Fruit fly (Drosophila melanogaster) whole organism, prepupa: ENCODE measurements around the gene CG14286.
A peak's percentile ranks its signal among the peaks of the same experiment; 100 is the strongest.

Source experiments
- CG10631 ChIP-seq: fragments of 200-800 bp; sonication (Bioruptor generic); optimal IDR thresholded peaks from 2 replicates; lab custom pipeline; 2016; ENCODE audit warnings: missing biosample characterization, missing genetic modification characterization
- CG11902 ChIP-seq: fragments of 200-800 bp; sonication (Bioruptor generic); optimal IDR thresholded peaks from 3 replicates; lab custom pipeline; 2016; ENCODE audit warnings: missing biosample characterization, missing genetic modification characterization
- CG15336 ChIP-seq: fragments of 200-800 bp; sonication (Bioruptor generic); IDR thresholded peaks from 2 replicates; pipeline ENCODE4 v1.3.6; 2022; ENCODE audit warnings: missing biosample characterization, missing genetic modification characterization
- CG3032 ChIP-seq: fragments of 200-800 bp; optimal IDR thresholded peaks from 2 replicates; lab custom pipeline; 2019; ENCODE audit warnings: missing biosample characterization, mild to moderate bottlenecking, missing genetic modification characterization, moderate library complexity
- CG31627 ChIP-seq: fragments of 200-800 bp; sonication (Bioruptor generic); optimal IDR thresholded peaks from 3 replicates; lab custom pipeline; 2016; ENCODE audit warnings: missing biosample characterization, missing genetic modification characterization
- CG32006 ChIP-seq: fragments of 200-800 bp; sonication (Bioruptor generic); optimal IDR thresholded peaks from 3 replicates; lab custom pipeline; 2017; ENCODE audit warnings: missing biosample characterization, mild to moderate bottlenecking, missing genetic modification characterization
- CG34406 ChIP-seq: fragments of 200-800 bp; sonication (Bioruptor generic); optimal IDR thresholded peaks from 3 replicates; lab custom pipeline; 2016; ENCODE audit warnings: missing biosample characterization, missing genetic modification characterization
- CG3919 ChIP-seq: fragments of 200-800 bp; sonication (Bioruptor generic); optimal IDR thresholded peaks from 3 replicates; lab custom pipeline; 2016; ENCODE audit warnings: missing biosample characterization, missing genetic modification characterization
- CG4318 ChIP-seq: fragments of 200-800 bp; sonication (Bioruptor generic); optimal IDR thresholded peaks from 3 replicates; lab custom pipeline; 2017; ENCODE audit warnings: missing biosample characterization, mild to moderate bottlenecking, missing genetic modification characterization
- CG6163 ChIP-seq: fragments of 200-800 bp; sonication (Bioruptor generic); IDR thresholded peaks from 3 replicates; pipeline ENCODE4 v1.3.6; 2022; ENCODE audit warnings: missing biosample characterization, missing genetic modification characterization
- CG6792 ChIP-seq: fragments of 200-800 bp; sonication (Bioruptor generic); optimal IDR thresholded peaks from 3 replicates; lab custom pipeline; 2016; ENCODE audit warnings: missing biosample characterization, missing genetic modification characterization
- CG6854 ChIP-seq: fragments of 200-800 bp; sonication (Bioruptor generic); optimal IDR thresholded peaks from 2 replicates; lab custom pipeline; 2017; ENCODE audit warnings: missing biosample characterization, mild to moderate bottlenecking, missing genetic modification characterization
- CG7368 ChIP-seq: fragments of 200-800 bp; sonication (Bioruptor generic); optimal IDR thresholded peaks from 3 replicates; lab custom pipeline; 2016; ENCODE audit warnings: missing biosample characterization, missing genetic modification characterization
- CG8119 ChIP-seq: fragments of 200-800 bp; sonication (Bioruptor generic); IDR thresholded peaks from 3 replicates; pipeline ENCODE4 v1.3.6; 2022; ENCODE audit warnings: missing biosample characterization, missing genetic modification characterization
- CG9139 ChIP-seq: fragments of 200-800 bp; sonication (Bioruptor generic); optimal IDR thresholded peaks from 3 replicates; lab custom pipeline; 2017; ENCODE audit warnings: missing biosample characterization, mild to moderate bottlenecking, missing genetic modification characterization
- Eip75B ChIP-seq: fragments of 200-800 bp; sonication (Bioruptor generic); optimal IDR thresholded peaks from 3 replicates; lab custom pipeline; 2016; ENCODE audit warnings: missing biosample characterization, missing genetic modification characterization
- Eip78C ChIP-seq: fragments of 200-800 bp; sonication (Bioruptor generic); peaks from one replicate; lab custom pipeline; 2016; ENCODE audit warnings: missing biosample characterization, missing genetic modification characterization
- Eip93F ChIP-seq: fragments of 200-800 bp; sonication (Bioruptor generic); optimal IDR thresholded peaks from 2 replicates; lab custom pipeline; 2016; ENCODE audit warnings: missing biosample characterization, mild to moderate bottlenecking, missing genetic modification characterization
- Ets21C ChIP-seq: fragments of 200-800 bp; sonication (Bioruptor generic); optimal IDR thresholded peaks from 3 replicates; lab custom pipeline; 2016; ENCODE audit warnings: missing biosample characterization, missing genetic modification characterization
- Gug ChIP-seq: fragments of 200-800 bp; sonication (Bioruptor generic); IDR thresholded peaks from 2 replicates; pipeline ENCODE4 v1.3.6; 2022; ENCODE audit warnings: missing biosample characterization, missing genetic modification characterization
- Hr38 ChIP-seq: sonication (Bioruptor generic); optimal IDR thresholded peaks from 2 replicates; lab custom pipeline; 2016; ENCODE audit warnings: missing biosample characterization, missing genetic modification characterization
- Hr39 ChIP-seq: fragments of 200-800 bp; sonication (Bioruptor generic); optimal IDR thresholded peaks from 2 replicates; lab custom pipeline; 2016; ENCODE audit warnings: missing biosample characterization, missing genetic modification characterization
- Hr4 ChIP-seq: fragments of 200-800 bp; sonication (Bioruptor generic); optimal IDR thresholded peaks from 3 replicates; lab custom pipeline; 2016; ENCODE audit warnings: missing biosample characterization, missing genetic modification characterization
- Lpt ChIP-seq: fragments of 200-800 bp; sonication (Bioruptor generic); optimal IDR thresholded peaks from 3 replicates; lab custom pipeline; 2016; ENCODE audit warnings: missing biosample characterization, missing genetic modification characterization
- Smox ChIP-seq: fragments of 200-800 bp; sonication (Bioruptor generic); optimal IDR thresholded peaks from 3 replicates; lab custom pipeline; 2016; ENCODE audit warnings: missing biosample characterization, missing genetic modification characterization
- Sox102F ChIP-seq: fragments of 200-800 bp; sonication (Bioruptor generic); optimal IDR thresholded peaks from 2 replicates; lab custom pipeline; 2016; ENCODE audit warnings: missing biosample characterization, mild to moderate bottlenecking, missing genetic modification characterization
- Sox15 ChIP-seq: fragments of 200-800 bp; sonication (Bioruptor generic); optimal IDR thresholded peaks from 3 replicates; lab custom pipeline; 2016; ENCODE audit warnings: missing biosample characterization, missing genetic modification characterization
- achi ChIP-seq: fragments of 200-800 bp; sonication (Bioruptor generic); optimal IDR thresholded peaks from 3 replicates; lab custom pipeline; 2016; ENCODE audit warnings: missing biosample characterization, missing genetic modification characterization
- acj6 ChIP-seq: fragments of 200-800 bp; sonication (Bioruptor generic); optimal IDR thresholded peaks from 3 replicates; lab custom pipeline; 2016; ENCODE audit warnings: missing biosample characterization, missing genetic modification characterization
- cyc ChIP-seq: fragments of 200-800 bp; sonication (Bioruptor generic); optimal IDR thresholded peaks from 3 replicates; lab custom pipeline; 2016; ENCODE audit warnings: missing biosample characterization, missing genetic modification characterization
- dac ChIP-seq: fragments of 200-800 bp; sonication (Bioruptor generic); optimal IDR thresholded peaks from 2 replicates; lab custom pipeline; 2017; ENCODE audit warnings: missing biosample characterization, mild to moderate bottlenecking, missing genetic modification characterization
- dsx ChIP-seq: fragments of 200-800 bp; optimal IDR thresholded peaks from 3 replicates; lab custom pipeline; 2019; ENCODE audit warnings: missing biosample characterization, mild to moderate bottlenecking, missing genetic modification characterization, moderate library complexity; ENCODE audit not compliant: poor library complexity, severe bottlenecking
- fd59A ChIP-seq: fragments of 200-800 bp; sonication (Bioruptor generic); optimal IDR thresholded peaks from 2 replicates; lab custom pipeline; 2017; ENCODE audit warnings: missing biosample characterization, mild to moderate bottlenecking, missing genetic modification characterization, missing genetic modification reagents
- fd85E ChIP-seq: fragments of 200-800 bp; sonication (Bioruptor generic); optimal IDR thresholded peaks from 3 replicates; lab custom pipeline; 2016; ENCODE audit warnings: missing biosample characterization, missing genetic modification characterization
- fkh ChIP-seq: fragments of 200-800 bp; sonication (Bioruptor generic); optimal IDR thresholded peaks from 3 replicates; lab custom pipeline; 2017; ENCODE audit warnings: missing biosample characterization, mild to moderate bottlenecking, missing genetic modification characterization, moderate library complexity
- lz ChIP-seq: fragments of 200-800 bp; sonication (Bioruptor generic); optimal IDR thresholded peaks from 3 replicates; lab custom pipeline; 2016; ENCODE audit warnings: missing biosample characterization, missing genetic modification characterization
- net ChIP-seq: fragments of 200-800 bp; sonication (Bioruptor generic); optimal IDR thresholded peaks from 3 replicates; lab custom pipeline; 2016; ENCODE audit warnings: missing biosample characterization, missing genetic modification characterization
- salr ChIP-seq, 2 experiments: fragments of 200-800 bp; sonication (Bioruptor generic); optimal IDR thresholded peaks; 3 replicates each; lab custom pipeline; 2016 to 2018; ENCODE audit warnings: missing biosample characterization in 2 of 2, missing genetic modification characterization in 2 of 2, mild to moderate bottlenecking in 1 of 2
- topi ChIP-seq: fragments of 200-800 bp; sonication (Bioruptor generic); optimal IDR thresholded peaks from 3 replicates; lab custom pipeline; 2016; ENCODE audit warnings: missing biosample characterization, missing genetic modification characterization
- vri ChIP-seq: fragments of 200-800 bp; sonication (Bioruptor generic); optimal IDR thresholded peaks from 3 replicates; lab custom pipeline; 2016; ENCODE audit warnings: missing biosample characterization, mild to moderate bottlenecking, missing genetic modification characterization

Gene CG14286

DNA sequence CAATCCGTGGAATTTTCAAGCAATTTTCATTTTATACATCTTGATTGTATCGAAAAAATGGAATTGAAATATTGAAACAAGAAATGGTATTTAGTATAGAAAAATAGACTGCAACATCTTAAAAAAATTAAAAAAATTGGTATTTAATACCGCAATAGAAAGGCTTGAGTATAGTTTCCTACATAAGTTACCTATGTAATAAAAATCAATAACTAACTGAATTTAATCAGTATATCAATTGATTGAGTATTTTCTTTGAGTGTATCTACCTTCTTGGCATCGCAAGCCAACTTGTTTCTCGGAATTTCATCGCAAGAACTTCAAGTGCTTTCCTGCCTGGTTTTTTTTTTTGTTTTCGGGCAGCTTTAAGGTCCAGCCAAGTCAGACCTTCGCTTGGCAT, 33.4 kb upstream of the CG14286 start (continued):
- TF ChIP-seq CG8119 (GFP tag; lab: Robert Waterston, UW) (0 out of 3 replicates have a peak, but pooled peaks have one; percentile 20), CG6854 (no peak), net (peak; percentile 38), fd85E (no peak), Hr38 (GFP tag; lab: Kevin White, UChicago) (no peak), dsx (GFP tag; lab: Kevin White, UChicago) (peak; percentile 6), Gug (GFP tag; lab: Robert Waterston, UW) (peak; percentile 38; the same call in 1 of the 2 replicates), Eip75B (GFP tag; lab: Kevin White, UChicago) (peak; percentile 80), CG6163 (GFP tag; lab: Robert Waterston, UW) (no peak), CG15336 (GFP tag; lab: Robert Waterston, UW) (no peak), CG3032 (tag; lab: Kevin White, UChicago) (peak; percentile 71), fkh (GFP tag; lab: Kevin White, UChicago) (no peak), acj6 (GFP tag; lab: Kevin White, UChicago) (peak; percentile 75), CG11902 (GFP tag; lab: Kevin White, UChicago) (peak; percentile 38), Eip93F (GFP tag; lab: Kevin White, UChicago) (no peak), Lpt (no peak), topi (peak; percentile 85), Hr39 (GFP tag; lab: Kevin White, UChicago) (peak; percentile 66), Ets21C (peak; percentile 59), Smox (peak; percentile 78), Hr4 (GFP tag; lab: Kevin White, UChicago) (peak; percentile 2), lz (GFP tag; lab: Kevin White, UChicago) (peak; percentile 80), CG31627 (peak; percentile 72), CG32006 (GFP tag; lab: Kevin White, UChicago) (peak; percentile 55), salr (GFP tag; optimal IDR thresholded peaks at IDR 0.05; lab: Kevin White, UChicago) (peak in 1 of 2 experiments; percentile 66), CG4318 (GFP tag; lab: Kevin White, UChicago) (peak; percentile 9), CG3919 (GFP tag; lab: Kevin White, UChicago) (peak; percentile 64), CG34406 (GFP tag; lab: Kevin White, UChicago) (peak; percentile 71), dac (GFP tag; lab: Kevin White, UChicago) (no peak), Sox102F (GFP tag; lab: Kevin White, UChicago) (peak; percentile 77), CG9139 (GFP tag; lab: Kevin White, UChicago) (no peak), CG6792 (GFP tag; lab: Kevin White, UChicago) (peak; percentile 68), Sox15 (peak; percentile 33), achi (GFP tag; lab: Kevin White, UChicago) (peak; percentile 69), CG10631 (GFP tag; lab: Kevin White, UChicago) (peak; percentile 78), cyc (GFP tag; lab: Kevin White, UChicago) (peak; percentile 66), fd59A (GFP tag; lab: Kevin White, UChicago) (peak; percentile 66)

DNA sequence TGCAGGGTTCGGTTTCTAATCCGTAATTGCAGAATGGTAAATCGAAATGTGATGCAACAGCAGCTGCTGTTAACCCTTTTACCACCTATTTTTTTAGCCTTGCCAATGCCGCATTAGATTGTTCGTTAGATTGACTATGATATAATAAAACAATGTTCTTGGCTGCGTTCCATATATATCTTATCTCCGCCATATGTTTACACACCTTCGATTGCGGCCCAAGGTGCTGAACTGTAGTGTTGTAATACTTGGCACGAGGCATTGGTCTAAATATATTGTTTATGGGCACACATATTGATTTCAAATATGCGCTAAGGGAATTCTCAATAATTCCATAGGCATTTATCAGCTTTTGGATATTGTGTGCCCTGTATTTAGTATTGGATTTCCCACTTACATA, 32.2 kb upstream of the CG14286 start:
- TF ChIP-seq vri (GFP tag; lab: Kevin White, UChicago) (peak; percentile 15), fkh (GFP tag; lab: Kevin White, UChicago) (peak; percentile 44), dsx (GFP tag; lab: Kevin White, UChicago) (no peak), CG7368 (GFP tag; lab: Kevin White, UChicago) (no peak), CG11902 (GFP tag; lab: Kevin White, UChicago) (no peak)
- TF ChIP-seq, all 60 proteins: peak for 2

DNA sequence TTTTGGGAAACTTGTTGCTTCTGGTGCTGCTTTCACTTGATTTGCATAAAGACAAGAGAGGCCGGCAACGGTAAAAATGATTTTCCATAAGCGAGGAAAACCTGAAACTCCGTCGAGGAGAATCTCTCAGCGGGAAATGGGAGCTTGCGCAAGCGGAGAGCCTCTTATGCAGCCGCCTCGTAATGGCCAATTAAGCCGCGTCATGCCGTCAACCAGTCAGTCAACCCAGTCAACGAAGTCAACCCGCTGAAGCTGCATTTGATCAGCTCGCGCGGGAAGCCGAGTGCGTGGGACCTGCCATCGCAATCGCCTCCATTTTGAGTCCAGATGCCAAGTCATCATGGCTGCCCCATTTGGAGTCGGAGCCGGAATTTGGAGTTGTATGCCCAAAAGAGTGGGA, 30.7 kb upstream of the CG14286 start:
- no peak for TF ChIP-seq Eip78C (GFP tag; lab: Kevin White, UChicago)
- TF ChIP-seq net: no peak
- no peak for TF ChIP-seq Eip93F (GFP tag; lab: Kevin White, UChicago)
- TF ChIP-seq, all 60 proteins: peak for 0
